Worm (Caenorhabditis elegans) whole organism, L3 larva: ENCODE data around the gene ceh-88.

ENCODE experiments used
- R02D3.7 ChIP-seq: fragments of 150-350 bp; optimal IDR thresholded peaks from 2 replicates; lab custom pipeline; 2014; ENCODE audit warnings: missing biosample characterization, missing genetic modification characterization
- ama-1 ChIP-seq: fragments of 150-350 bp; optimal IDR thresholded peaks from 2 replicates; lab custom pipeline; 2018
- ceh-16 ChIP-seq: sonication (generic microtip); optimal IDR thresholded peaks from 2 replicates; lab custom pipeline; 2017; ENCODE audit warnings: missing biosample characterization, missing genetic modification characterization
- ceh-28 ChIP-seq: fragments of 150-350 bp; optimal IDR thresholded peaks from 2 replicates; lab custom pipeline; 2014; ENCODE audit warnings: missing biosample characterization, missing genetic modification reagents, missing genetic modification characterization
- ceh-82 ChIP-seq: fragments of 150-350 bp; optimal IDR thresholded peaks from 2 replicates; lab custom pipeline; 2014; ENCODE audit warnings: missing biosample characterization, missing genetic modification characterization
- egl-27 ChIP-seq: sonication (generic microtip); optimal IDR thresholded peaks from 4 replicates; lab custom pipeline; 2017; ENCODE audit warnings: missing biosample characterization, missing genetic modification reagents, missing genetic modification characterization
- egl-5 ChIP-seq: fragments of 150-350 bp; optimal IDR thresholded peaks from 2 replicates; lab custom pipeline; 2017; ENCODE audit warnings: missing biosample characterization, missing genetic modification reagents, missing genetic modification characterization, inconsistent platforms
- elt-1 ChIP-seq: fragments of 150-350 bp; optimal IDR thresholded peaks from 2 replicates; lab custom pipeline; 2014; ENCODE audit warnings: missing biosample characterization, missing genetic modification characterization
- elt-2 ChIP-seq: sonication (generic microtip); optimal IDR thresholded peaks from 2 replicates; lab custom pipeline; 2016; ENCODE audit warnings: missing genetic modification reagents, mild to moderate bottlenecking, missing genetic modification characterization, missing compliant biosample characterization
- elt-3 ChIP-seq, 3 experiments: fragments of 150-350 bp in 1 of 3; sonication (generic microtip) in 2 of 3; optimal IDR thresholded peaks; 2 replicates in 2 of 3; 4 replicates in 1 of 3; lab custom pipeline; 2014 to 2017; ENCODE audit warnings: missing biosample characterization in 3 of 3, missing genetic modification characterization in 3 of 3
- eor-1 ChIP-seq, 2 experiments: fragments of 150-350 bp; optimal IDR thresholded peaks; 2 replicates each; lab custom pipeline; 2014 to 2018; ENCODE audit warnings: missing biosample characterization in 2 of 2, missing genetic modification characterization in 2 of 2
- fos-1 ChIP-seq: fragments of 150-350 bp; optimal IDR thresholded peaks from 2 replicates; lab custom pipeline; 2014; ENCODE audit warnings: missing biosample characterization, missing genetic modification characterization
- hmg-11 ChIP-seq: sonication (generic microtip); optimal IDR thresholded peaks from 2 replicates; lab custom pipeline; 2016; ENCODE audit warnings: missing genetic modification characterization, missing compliant biosample characterization
- jun-1 ChIP-seq: fragments of 150-350 bp; optimal IDR thresholded peaks from 2 replicates; lab custom pipeline; 2014; ENCODE audit warnings: missing biosample characterization, missing genetic modification reagents, missing genetic modification characterization
- lin-15B ChIP-seq: fragments of 150-350 bp; optimal IDR thresholded peaks from 2 replicates; lab custom pipeline; 2014; ENCODE audit warnings: missing biosample characterization, missing genetic modification characterization
- lin-39 ChIP-seq: fragments of 150-350 bp; optimal IDR thresholded peaks from 2 replicates; lab custom pipeline; 2018; ENCODE audit warnings: missing biosample characterization, missing genetic modification reagents, missing genetic modification characterization
- lsy-12 ChIP-seq: sonication (generic microtip); optimal IDR thresholded peaks from 2 replicates; lab custom pipeline; 2016; ENCODE audit warnings: mild to moderate bottlenecking, missing genetic modification characterization, missing compliant biosample characterization
- mdl-1 ChIP-seq: fragments of 150-350 bp; optimal IDR thresholded peaks from 2 replicates; lab custom pipeline; 2014; ENCODE audit warnings: missing biosample characterization, missing genetic modification characterization
- mml-1 ChIP-seq: fragments of 150-350 bp; sonication (generic microtip); optimal IDR thresholded peaks from 3 replicates; lab custom pipeline; 2014; ENCODE audit warnings: missing biosample characterization, missing genetic modification characterization
- nfya-1 ChIP-seq: sonication (generic microtip); optimal IDR thresholded peaks from 2 replicates; lab custom pipeline; 2017; ENCODE audit warnings: missing genetic modification characterization, mild to moderate bottlenecking, missing compliant biosample characterization, antibody characterized with exemption, moderate library complexity; ENCODE audit not compliant: insufficient read depth
- nhr-23 ChIP-seq: fragments of 150-350 bp; optimal IDR thresholded peaks from 2 replicates; lab custom pipeline; 2014; ENCODE audit warnings: missing biosample characterization, missing genetic modification reagents, missing genetic modification characterization
- nhr-237 ChIP-seq: fragments of 150-350 bp; optimal IDR thresholded peaks from 2 replicates; lab custom pipeline; 2014; ENCODE audit warnings: missing biosample characterization, missing genetic modification characterization
- nhr-25 ChIP-seq: sonication (generic microtip); optimal IDR thresholded peaks from 2 replicates; lab custom pipeline; 2017; ENCODE audit warnings: missing biosample characterization, missing genetic modification characterization
- nhr-28 ChIP-seq: fragments of 150-350 bp; optimal IDR thresholded peaks from 2 replicates; lab custom pipeline; 2014; ENCODE audit warnings: missing biosample characterization, missing genetic modification characterization
- nhr-43 ChIP-seq: sonication (generic microtip); optimal IDR thresholded peaks from 2 replicates; lab custom pipeline; 2016; ENCODE audit warnings: mild to moderate bottlenecking, missing genetic modification characterization, missing compliant biosample characterization; ENCODE audit not compliant: poor library complexity, severe bottlenecking
- nhr-76 ChIP-seq: fragments of 150-350 bp; sonication (generic microtip); optimal IDR thresholded peaks from 5 replicates; lab custom pipeline; 2014; ENCODE audit warnings: missing biosample characterization, missing genetic modification characterization
- nhr-77 ChIP-seq: fragments of 150-350 bp; optimal IDR thresholded peaks from 2 replicates; lab custom pipeline; 2014; ENCODE audit warnings: missing biosample characterization, missing genetic modification characterization
- pha-4 ChIP-seq: fragments of 150-350 bp; optimal IDR thresholded peaks from 2 replicates; lab custom pipeline; 2014; ENCODE audit warnings: missing biosample characterization, missing genetic modification reagents, missing genetic modification characterization
- pqm-1 ChIP-seq: fragments of 150-350 bp; optimal IDR thresholded peaks from 2 replicates; lab custom pipeline; 2017; ENCODE audit warnings: missing biosample characterization, missing genetic modification characterization, inconsistent platforms
- sea-2 ChIP-seq: fragments of 150-350 bp; sonication (generic microtip); optimal IDR thresholded peaks from 4 replicates; lab custom pipeline; 2014; ENCODE audit warnings: missing biosample characterization, missing genetic modification reagents, missing genetic modification characterization
- skn-1 ChIP-seq: fragments of 150-350 bp; optimal IDR thresholded peaks from 2 replicates; lab custom pipeline; 2014; ENCODE audit warnings: missing biosample characterization, missing genetic modification characterization
- snpc-4 ChIP-seq: fragments of 150-350 bp; optimal IDR thresholded peaks from 2 replicates; lab custom pipeline; 2014; ENCODE audit warnings: missing biosample characterization, missing genetic modification characterization
- tbx-2 ChIP-seq: sonication (generic microtip); optimal IDR thresholded peaks from 2 replicates; lab custom pipeline; 2016; ENCODE audit warnings: mild to moderate bottlenecking, missing genetic modification characterization, missing compliant biosample characterization
- unc-39 ChIP-seq: sonication (generic microtip); optimal IDR thresholded peaks from 4 replicates; lab custom pipeline; 2017; ENCODE audit warnings: missing biosample characterization, missing genetic modification characterization
- unc-62 ChIP-seq: fragments of 150-350 bp; sonication (generic microtip); optimal IDR thresholded peaks from 4 replicates; lab custom pipeline; 2014; ENCODE audit warnings: missing biosample characterization, missing genetic modification reagents, missing genetic modification characterization
- zag-1 ChIP-seq: fragments of 150-350 bp; optimal IDR thresholded peaks from 2 replicates; lab custom pipeline; 2014; ENCODE audit warnings: missing biosample characterization, missing genetic modification characterization
- ztf-11 ChIP-seq: fragments of 150-350 bp; optimal IDR thresholded peaks from 2 replicates; lab custom pipeline; 2014; ENCODE audit warnings: missing biosample characterization, missing genetic modification characterization
- ztf-4 ChIP-seq: fragments of 150-350 bp; optimal IDR thresholded peaks from 2 replicates; lab custom pipeline; 2014; ENCODE audit warnings: missing biosample characterization, missing genetic modification characterization

The ceh-88 gene

ce11 chrIV:17331100-17331577, 2.2 kb downstream of the ceh-88 start, which contains the start of gene C49C3.6:
Gene C49C3.6, plus strand, starts transcription at chrIV:17331527.
- TF ChIP-seq hmg-11 (tag; lab: Kevin White, UChicago) (peak; percentile 56), unc-39 (no peak), eor-1 (tag; optimal IDR thresholded peaks at IDR 0.05; lab: Kevin White, UChicago) (no peak), egl-27 (tag; lab: Kevin White, UChicago) (no peak), skn-1 (tag; lab: Kevin White, UChicago) (no peak), sea-2 (GFP tag; lab: Kevin White, UChicago) (no peak), nfya-1 (tag; lab: Kevin White, UChicago) (peak; percentile 49), mdl-1 (no peak), nhr-25 (tag; lab: Kevin White, UChicago) (no peak), nhr-76 (tag; lab: Kevin White, UChicago) (no peak), nhr-237 (no peak), pha-4 (tag; lab: Kevin White, UChicago) (peak; percentile 33), lin-15B (peak; percentile 49), tbx-2 (tag; lab: Kevin White, UChicago) (no peak), elt-1 (no peak)

- TF ChIP-seq ceh-28 (tag; lab: Kevin White, UChicago), result no peak
- no peak for TF ChIP-seq unc-62
- TF ChIP-seq lin-39 (tag; lab: Kevin White, UChicago), result no peak
- no peak for TF ChIP-seq ztf-4 (tag; lab: Kevin White, UChicago)
- TF ChIP-seq eor-1 (tag; optimal IDR thresholded peaks at IDR 0.05; lab: Kevin White, UChicago), result no peak
- no peak for TF ChIP-seq ztf-11
- no peak for TF ChIP-seq egl-27 (tag; lab: Kevin White, UChicago)
- TF ChIP-seq mml-1 (tag; lab: Kevin White, UChicago), result no peak
- no peak for TF ChIP-seq R02D3.7
- TF ChIP-seq nhr-23, result no peak
- no peak for TF ChIP-seq ceh-82 (tag; lab: Kevin White, UChicago)
- TF ChIP-seq jun-1 (tag; lab: Kevin White, UChicago), result no peak
- no peak for TF ChIP-seq elt-2 (tag; lab: Kevin White, UChicago)
- no peak for TF ChIP-seq elt-3 (tag; optimal IDR thresholded peaks at IDR 0.05; lab: Kevin White, UChicago)
- TF ChIP-seq snpc-4, result no peak
- TF ChIP-seq zag-1, result no peak
- no peak for TF ChIP-seq nhr-76 (tag; lab: Kevin White, UChicago)
- no peak for TF ChIP-seq ama-1
- no peak for TF ChIP-seq nhr-28
Measured at ce11 chrIV:17332261-17332660, 3.3 kb downstream of the ceh-88 start, which contains the start of gene C49C3.7. Gene C49C3.7, plus strand, starts transcription at chrIV:17332561.

- TF ChIP-seq nhr-77, result no peak
- TF ChIP-seq nhr-43 (tag; lab: Kevin White, UChicago), result no peak
- peak; percentile 36 for TF ChIP-seq elt-2 (tag; lab: Kevin White, UChicago)
- peak; percentile 12 for TF ChIP-seq lin-39 (tag; lab: Kevin White, UChicago)
- no peak for TF ChIP-seq R02D3.7
- peak; percentile 45 for TF ChIP-seq hmg-11 (tag; lab: Kevin White, UChicago)
- TF ChIP-seq lin-15B, result peak; percentile 53
- TF ChIP-seq nhr-23, result peak; percentile 17
- peak; percentile 40 for TF ChIP-seq pha-4 (tag; lab: Kevin White, UChicago)
- TF ChIP-seq fos-1 (tag; lab: Kevin White, UChicago), result no peak
- TF ChIP-seq nhr-28, result no peak
- no peak for TF ChIP-seq egl-5 (tag; lab: Kevin White, UChicago)
- no peak for TF ChIP-seq lsy-12 (tag; lab: Kevin White, UChicago)
- no peak for TF ChIP-seq tbx-2 (tag; lab: Kevin White, UChicago)
- TF ChIP-seq ceh-16 (tag; lab: Kevin White, UChicago), result no peak
- no peak for TF ChIP-seq pqm-1
- TF ChIP-seq unc-62, result no peak
- TF ChIP-seq unc-39, result no peak
- peak; percentile 66 for TF ChIP-seq nfya-1 (tag; lab: Kevin White, UChicago)
Measured at ce11 chrIV:17333542-17334281, 4.7 kb downstream of the ceh-88 start, which contains the start of gene C49C3.15. Gene C49C3.15, plus strand, starts transcription at chrIV:17334231.
